Fruit fly (Drosophila melanogaster) whole organism, embryonic: ENCODE measurements around the gene CG7065.

Experiments
- BtbVII ChIP-seq: fragments of 200-800 bp; sonication (Bioruptor generic); optimal IDR thresholded peaks from 3 replicates; lab custom pipeline; 2017; ENCODE audit warnings: missing biosample characterization, mild to moderate bottlenecking, missing genetic modification characterization
- CG10209 ChIP-seq: fragments of 200-800 bp; sonication (Bioruptor generic); optimal IDR thresholded peaks from 3 replicates; lab custom pipeline; 2017; ENCODE audit warnings: missing biosample characterization, mild to moderate bottlenecking, missing genetic modification characterization, missing genetic modification reagents
- CG1024 ChIP-seq: fragments of 200-800 bp; sonication (Bioruptor generic); IDR thresholded peaks from 2 replicates; pipeline ENCODE4 v1.3.6; 2022; ENCODE audit warnings: missing biosample characterization, missing genetic modification characterization
- CG10267 ChIP-seq: fragments of 200-800 bp; sonication (Bioruptor generic); optimal IDR thresholded peaks from 2 replicates; lab custom pipeline; 2018; ENCODE audit warnings: missing biosample characterization, mild to moderate bottlenecking, missing genetic modification characterization, moderate library complexity
- CG11398 ChIP-seq: fragments of 200-800 bp; sonication (Bioruptor generic); optimal IDR thresholded peaks from 2 replicates; lab custom pipeline; 2016; ENCODE audit warnings: missing biosample characterization, missing genetic modification characterization
- CG11695 ChIP-seq: fragments of 200-800 bp; sonication (Bioruptor generic); IDR thresholded peaks from 3 replicates; pipeline ENCODE4 v1.3.6; 2022; ENCODE audit warnings: missing biosample characterization, missing genetic modification characterization
- CG12236 ChIP-seq: fragments of 200-800 bp; sonication (Bioruptor generic); optimal IDR thresholded peaks from 2 replicates; lab custom pipeline; 2016; ENCODE audit warnings: missing biosample characterization, missing genetic modification characterization
- CG13123 ChIP-seq: fragments of 200-800 bp; sonication (Bioruptor generic); optimal IDR thresholded peaks from 2 replicates; lab custom pipeline; 2016; ENCODE audit warnings: missing biosample characterization, missing genetic modification characterization
- CG13296 ChIP-seq: fragments of 200-800 bp; sonication (Bioruptor generic); optimal IDR thresholded peaks from 3 replicates; lab custom pipeline; 2018; ENCODE audit warnings: missing biosample characterization, mild to moderate bottlenecking, missing genetic modification characterization
- CG13624 ChIP-seq: fragments of 200-800 bp; sonication (Bioruptor generic); optimal IDR thresholded peaks from 2 replicates; lab custom pipeline; 2016; ENCODE audit warnings: missing biosample characterization, missing genetic modification characterization
- CG14014 ChIP-seq: fragments of 200-800 bp; sonication (Bioruptor generic); IDR thresholded peaks from 2 replicates; pipeline ENCODE4 v1.3.6; 2022; ENCODE audit warnings: missing biosample characterization, missing genetic modification characterization
- CG15269 ChIP-seq: fragments of 200-800 bp; sonication (Bioruptor generic); optimal IDR thresholded peaks from 2 replicates; lab custom pipeline; 2018; ENCODE audit warnings: missing biosample characterization, mild to moderate bottlenecking, missing genetic modification characterization, moderate library complexity
- CG15479 ChIP-seq: fragments of 200-800 bp; sonication (Bioruptor generic); optimal IDR thresholded peaks from 3 replicates; lab custom pipeline; 2019; ENCODE audit warnings: missing biosample characterization, mild to moderate bottlenecking, missing genetic modification characterization, moderate library complexity
- CG17328 ChIP-seq: fragments of 200-800 bp; sonication (Bioruptor generic); IDR thresholded peaks from 2 replicates; pipeline ENCODE4 v1.3.6; 2022; ENCODE audit warnings: missing biosample characterization, missing genetic modification characterization
- CG17361 ChIP-seq: fragments of 200-800 bp; sonication (Bioruptor generic); IDR thresholded peaks from 3 replicates; pipeline ENCODE4 v1.3.6; 2022; ENCODE audit warnings: missing biosample characterization, missing genetic modification characterization
- CG2199 ChIP-seq: fragments of 200-800 bp; sonication (Bioruptor generic); IDR thresholded peaks from 3 replicates; pipeline ENCODE4 v1.3.6; 2022; ENCODE audit warnings: missing biosample characterization, missing genetic modification characterization
- CG2889 ChIP-seq: fragments of 200-800 bp; sonication (Bioruptor generic); IDR thresholded peaks from 3 replicates; pipeline ENCODE4 v1.3.6; 2022; ENCODE audit warnings: missing biosample characterization, missing genetic modification characterization
- CG3847 ChIP-seq: fragments of 200-800 bp; sonication (Bioruptor generic); IDR thresholded peaks from 2 replicates; pipeline ENCODE4 v1.3.6; 2022; ENCODE audit warnings: missing biosample characterization, missing genetic modification characterization
- CG4617 ChIP-seq: fragments of 200-800 bp; sonication (Bioruptor generic); optimal IDR thresholded peaks from 3 replicates; lab custom pipeline; 2016; ENCODE audit warnings: missing biosample characterization, missing genetic modification characterization, borderline replicate concordance
- CG4854 ChIP-seq: fragments of 200-800 bp; sonication (Bioruptor generic); optimal IDR thresholded peaks from 2 replicates; lab custom pipeline; 2016; ENCODE audit warnings: missing biosample characterization, missing genetic modification characterization, inconsistent platforms
- CG6689 ChIP-seq: fragments of 200-800 bp; sonication (Bioruptor generic); IDR thresholded peaks from 2 replicates; pipeline ENCODE4 v1.3.6; 2022; ENCODE audit warnings: missing biosample characterization, missing genetic modification characterization
- CG8281 ChIP-seq: fragments of 200-800 bp; sonication (Bioruptor generic); optimal IDR thresholded peaks from 2 replicates; lab custom pipeline; 2018; ENCODE audit warnings: missing biosample characterization, mild to moderate bottlenecking, missing genetic modification characterization, moderate library complexity
- CTCF ChIP-seq: fragments of 200-800 bp; sonication (Bioruptor generic); optimal IDR thresholded peaks from 2 replicates; lab custom pipeline; 2017; ENCODE audit warnings: missing biosample characterization, mild to moderate bottlenecking, missing genetic modification characterization, moderate library complexity
- Doc2 ChIP-seq: fragments of 200-800 bp; sonication (Bioruptor generic); IDR thresholded peaks from 2 replicates; pipeline ENCODE4 v1.3.6; 2022; ENCODE audit warnings: missing biosample characterization, missing genetic modification characterization
- Ets65A ChIP-seq: fragments of 200-800 bp; sonication (Bioruptor generic); peaks from one replicate; lab custom pipeline; 2016; ENCODE audit warnings: missing biosample characterization, missing genetic modification characterization
- Gsc ChIP-seq: fragments of 200-800 bp; sonication (Bioruptor generic); IDR thresholded peaks from 2 replicates; pipeline ENCODE4 v1.3.6; 2022; ENCODE audit warnings: missing biosample characterization, missing genetic modification characterization
- H2.0 ChIP-seq: fragments of 200-800 bp; sonication (Bioruptor generic); IDR thresholded peaks from 2 replicates; pipeline ENCODE4 v1.3.6; 2022; ENCODE audit warnings: missing biosample characterization, missing genetic modification characterization
- Hand ChIP-seq: fragments of 200-800 bp; sonication (Bioruptor generic); optimal IDR thresholded peaks from 2 replicates; lab custom pipeline; 2017; ENCODE audit warnings: mild to moderate bottlenecking, missing biosample characterization, missing genetic modification reagents, missing genetic modification characterization
- Hey ChIP-seq: fragments of 200-800 bp; sonication (Bioruptor generic); optimal IDR thresholded peaks from 3 replicates; lab custom pipeline; 2018; ENCODE audit warnings: missing biosample characterization, mild to moderate bottlenecking, missing genetic modification characterization
- Lhr ChIP-seq: fragments of 200-800 bp; sonication (Bioruptor generic); optimal IDR thresholded peaks from 3 replicates; lab custom pipeline; 2017; ENCODE audit warnings: mild to moderate bottlenecking, missing biosample characterization, missing genetic modification reagents, missing genetic modification characterization
- Mes4 ChIP-seq: fragments of 200-800 bp; sonication (Bioruptor generic); optimal IDR thresholded peaks from 2 replicates; lab custom pipeline; 2016; ENCODE audit warnings: missing biosample characterization, missing genetic modification characterization
- Mrtf ChIP-seq: fragments of 200-800 bp; sonication (Bioruptor generic); IDR thresholded peaks from 3 replicates; pipeline ENCODE4 v1.3.6; 2022; ENCODE audit warnings: missing biosample characterization, missing genetic modification characterization
- Myb ChIP-seq: fragments of 200-800 bp; sonication (Bioruptor generic); optimal IDR thresholded peaks from 2 replicates; lab custom pipeline; 2016; ENCODE audit warnings: missing biosample characterization, missing genetic modification characterization
- NC2α ChIP-seq: fragments of 200-800 bp; sonication (Bioruptor generic); optimal IDR thresholded peaks from 2 replicates; lab custom pipeline; 2016; ENCODE audit warnings: missing biosample characterization, missing genetic modification characterization
- NK7.1 ChIP-seq: fragments of 200-800 bp; sonication (Bioruptor generic); optimal IDR thresholded peaks from 3 replicates; lab custom pipeline; 2016; ENCODE audit warnings: missing biosample characterization, missing genetic modification characterization
- NfI ChIP-seq: fragments of 200-800 bp; sonication (Bioruptor generic); optimal IDR thresholded peaks from 3 replicates; lab custom pipeline; 2018; ENCODE audit warnings: missing biosample characterization, mild to moderate bottlenecking, missing genetic modification characterization, moderate library complexity
- Ssrp ChIP-seq: fragments of 200-800 bp; sonication (Bioruptor generic); optimal IDR thresholded peaks from 2 replicates; lab custom pipeline; 2018; ENCODE audit warnings: missing biosample characterization, mild to moderate bottlenecking, missing genetic modification characterization, moderate library complexity
- bab2 ChIP-seq: fragments of 200-800 bp; sonication (Bioruptor generic); optimal IDR thresholded peaks from 2 replicates; lab custom pipeline; 2016; ENCODE audit warnings: missing biosample characterization, missing genetic modification characterization
- cad ChIP-seq: fragments of >200 bp; optimal IDR thresholded peaks from 2 replicates; lab custom pipeline; 2017; ENCODE audit warnings: missing biosample characterization, missing genetic modification characterization
- chm ChIP-seq: fragments of 200-800 bp; sonication (Bioruptor generic); IDR thresholded peaks from 2 replicates; pipeline ENCODE4 v1.3.6; 2022; ENCODE audit warnings: missing biosample characterization, missing genetic modification characterization
- chn ChIP-seq: fragments of 200-800 bp; sonication (Bioruptor generic); optimal IDR thresholded peaks from 2 replicates; lab custom pipeline; 2016; ENCODE audit warnings: missing biosample characterization, missing genetic modification characterization
- dysf ChIP-seq: fragments of 200-800 bp; sonication (Bioruptor generic); IDR thresholded peaks from 3 replicates; pipeline ENCODE4 v1.3.6; 2022; ENCODE audit warnings: missing biosample characterization, missing genetic modification characterization
- h ChIP-seq: fragments of >200 bp; optimal IDR thresholded peaks from 2 replicates; lab custom pipeline; 2017
- ind ChIP-seq: fragments of 200-800 bp; sonication (Bioruptor generic); optimal IDR thresholded peaks from 3 replicates; lab custom pipeline; 2016; ENCODE audit warnings: missing biosample characterization, missing genetic modification characterization
- mld ChIP-seq: fragments of 200-800 bp; sonication (Bioruptor generic); IDR thresholded peaks from 3 replicates; pipeline ENCODE4 v1.3.6; 2022; ENCODE audit warnings: missing biosample characterization, missing genetic modification characterization; ENCODE audit not compliant: partially characterized antibody
- peb ChIP-seq: fragments of 200-800 bp; sonication (Bioruptor generic); IDR thresholded peaks from 2 replicates; pipeline ENCODE4 v1.3.6; 2022; ENCODE audit warnings: missing biosample characterization, missing genetic modification characterization
- pita ChIP-seq: fragments of 200-800 bp; sonication (Bioruptor generic); optimal IDR thresholded peaks from 2 replicates; lab custom pipeline; 2017; ENCODE audit warnings: missing biosample characterization, mild to moderate bottlenecking, missing genetic modification characterization
- pnt ChIP-seq: fragments of 200-800 bp; sonication (Bioruptor generic); optimal IDR thresholded peaks from 3 replicates; lab custom pipeline; 2016; ENCODE audit warnings: missing biosample characterization, missing genetic modification characterization
- prd ChIP-seq, 3 experiments: fragments of >200 bp in 2 of 3; fragments of 200-800 bp in 1 of 3; sonication (Bioruptor generic) in 1 of 3; optimal IDR thresholded peaks in 2 of 3; IDR thresholded peaks in 1 of 3; 2 replicates in 2 of 3; 3 replicates in 1 of 3; pipeline versions ENCODE4 v1.3.6 to Lab custom; 2017 to 2022; ENCODE audit warnings: missing biosample characterization in 1 of 3, missing genetic modification characterization in 1 of 3
- repo ChIP-seq: fragments of 200-800 bp; sonication (Bioruptor generic); optimal IDR thresholded peaks from 2 replicates; lab custom pipeline; 2016; ENCODE audit warnings: missing biosample characterization, missing genetic modification characterization
- so ChIP-seq: fragments of 200-800 bp; sonication (Bioruptor generic); IDR thresholded peaks from 3 replicates; pipeline ENCODE4 v1.3.6; 2022; ENCODE audit warnings: missing biosample characterization, missing genetic modification characterization
- zfh1 ChIP-seq: fragments of 200-800 bp; sonication (Bioruptor generic); IDR thresholded peaks from 3 replicates; pipeline ENCODE4 v1.3.6; 2022; ENCODE audit warnings: missing biosample characterization, missing genetic modification characterization
- zfh2 ChIP-seq: fragments of 200-800 bp; sonication (Bioruptor generic); optimal IDR thresholded peaks from 2 replicates; lab custom pipeline; 2016; ENCODE audit warnings: missing biosample characterization, missing genetic modification characterization

The CG7065 gene

DNA sequence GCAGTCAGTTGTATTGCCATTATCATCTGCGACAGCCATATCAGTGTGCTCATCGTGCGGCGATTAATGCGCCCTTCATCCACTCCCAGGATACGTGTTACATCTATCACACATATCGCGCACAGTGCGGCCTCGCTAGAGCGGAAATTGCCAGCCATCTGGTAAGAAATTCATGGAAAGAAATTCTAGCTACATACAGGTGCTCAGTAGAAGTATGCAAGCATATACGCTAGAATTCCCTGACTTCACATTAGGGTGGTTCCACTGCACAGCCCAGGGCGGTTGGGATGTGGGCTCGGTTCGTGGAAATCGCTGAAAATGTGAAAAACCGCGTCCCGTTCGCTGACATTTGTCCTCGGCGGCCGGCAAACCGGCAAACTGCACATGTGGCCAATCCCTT is 1.1 kb upstream of the CG7065 start (continued):
- peak; percentile 13 for TF ChIP-seq zfh2
- peak; percentile 59 for TF ChIP-seq NfI (GFP tag; lab: Kevin White, UChicago)
- TF ChIP-seq CG10267: peak; percentile 57
- no peak for TF ChIP-seq mld
- TF ChIP-seq CG4617: peak; percentile 22
- TF ChIP-seq Ssrp (tag; lab: Kevin White, UChicago): peak; percentile 74
- no peak for TF ChIP-seq h
- TF ChIP-seq CG17361 (GFP tag; lab: Robert Waterston, UW): peak; percentile 77
- TF ChIP-seq Lhr: peak; percentile 3
- TF ChIP-seq CG1024 (GFP tag; lab: Robert Waterston, UW): peak; percentile 50; the same call in 1 of the 2 replicates
- TF ChIP-seq chn (GFP tag; lab: Kevin White, UChicago): peak; percentile 78
- peak; percentile 22 for TF ChIP-seq Hey (tag; lab: Kevin White, UChicago)
- peak; percentile 50 for TF ChIP-seq CG13296 (GFP tag; lab: Kevin White, UChicago)
- TF ChIP-seq CG2199: peak; percentile 87; the same call in 2 of the 3 replicates
- peak; percentile 56 for TF ChIP-seq Myb
- TF ChIP-seq Gsc (GFP tag; lab: Robert Waterston, UW): peak; percentile 63
- TF ChIP-seq cad: no peak
- peak; percentile 58 for TF ChIP-seq CG4854
- TF ChIP-seq CG6689 (GFP tag; lab: Robert Waterston, UW): peak; percentile 82
- TF ChIP-seq CG3847 (GFP tag; lab: Robert Waterston, UW): peak; percentile 76
- no peak for TF ChIP-seq pita (GFP tag; lab: Kevin White, UChicago)
- TF ChIP-seq CG11695 (GFP tag; lab: Robert Waterston, UW): peak; percentile 67; the same call in 1 of the 3 replicates
- TF ChIP-seq CG8281: peak; percentile 26
- peak; percentile 92 for TF ChIP-seq Ets65A
- TF ChIP-seq Doc2 (GFP tag; lab: Robert Waterston, UW): no peak
- peak; percentile 78 for TF ChIP-seq ind (GFP tag; lab: Kevin White, UChicago)
- TF ChIP-seq CG2889 (GFP tag; lab: Robert Waterston, UW): peak; percentile 63; the same call in 2 of the 3 replicates
- TF ChIP-seq CG11398 (GFP tag; lab: Kevin White, UChicago): peak; percentile 53
- TF ChIP-seq pnt (GFP tag; lab: Kevin White, UChicago): peak; percentile 82
- peak; percentile 25 for TF ChIP-seq Mes4 (GFP tag; lab: Kevin White, UChicago)
- TF ChIP-seq H2.0: peak; percentile 86
- peak; percentile 78 for TF ChIP-seq repo
- TF ChIP-seq bab2 (GFP tag; lab: Kevin White, UChicago): peak; percentile 71
- peak; percentile 45 for TF ChIP-seq NK7.1 (GFP tag; lab: Kevin White, UChicago)
- TF ChIP-seq CTCF: no peak
- TF ChIP-seq peb: peak; percentile 77
- TF ChIP-seq CG14014 (GFP tag; lab: Robert Waterston, UW): peak; percentile 79
- peak; percentile 72 for TF ChIP-seq CG10209
- TF ChIP-seq NC2α (GFP tag; lab: Kevin White, UChicago): peak; percentile 40
- peak; percentile 55 for TF ChIP-seq Hand (GFP tag; lab: Kevin White, UChicago)
- peak; percentile 85 for TF ChIP-seq Mrtf (GFP tag; lab: Robert Waterston, UW)
- TF ChIP-seq dysf (GFP tag; lab: Robert Waterston, UW): peak; percentile 89
- TF ChIP-seq CG15479: peak; percentile 25
- TF ChIP-seq CG13624 (GFP tag; lab: Kevin White, UChicago): peak; percentile 64
- TF ChIP-seq CG17328 (GFP tag; lab: Robert Waterston, UW): peak; percentile 85
- TF ChIP-seq CG12236 (GFP tag; lab: Kevin White, UChicago): peak; percentile 17
- peak; percentile 55; the same call in 1 of the 3 replicates for TF ChIP-seq so
- no peak for TF ChIP-seq CG15269 (tag; lab: Kevin White, UChicago)
- peak; percentile 86 for TF ChIP-seq chm (GFP tag; lab: Robert Waterston, UW)
- no peak for TF ChIP-seq prd (optimal IDR thresholded peaks at IDR 0.05; lab: Kevin White, UChicago)
- peak; percentile 93 for TF ChIP-seq prd (GFP tag; IDR thresholded peaks at IDR 0.05; lab: Robert Waterston, UW)
- peak; percentile 18 for TF ChIP-seq BtbVII (GFP tag; lab: Kevin White, UChicago)
- TF ChIP-seq zfh1 (GFP tag; lab: Robert Waterston, UW): peak; percentile 92
- peak; percentile 23 for TF ChIP-seq CG13123 (GFP tag; lab: Kevin White, UChicago)
